Worm (Caenorhabditis elegans) whole organism, midembryonic: ENCODE measurements around the gene nhr-270.

ENCODE experiments used
- T22C8.4 ChIP-seq: fragments of 200-800 bp; sonication (Bioruptor generic); IDR thresholded peaks from 2 replicates; pipeline ENCODE4 v1.3.6; 2022; ENCODE audit warnings: missing genetic modification characterization, missing compliant biosample characterization
- klf-2 ChIP-seq: fragments of 200-800 bp; sonication (Bioruptor generic); conservative IDR thresholded peaks from 2 replicates; pipeline ENCODE4 v1.3.6; 2022; ENCODE audit warnings: missing genetic modification reagents, missing genetic modification characterization, missing compliant biosample characterization
- ref-1 ChIP-seq: fragments of 200-800 bp; sonication (Bioruptor generic); conservative IDR thresholded peaks from 2 replicates; pipeline ENCODE4 v1.3.6; 2022; ENCODE audit warnings: missing genetic modification reagents, missing genetic modification characterization, missing compliant biosample characterization

DNA sequence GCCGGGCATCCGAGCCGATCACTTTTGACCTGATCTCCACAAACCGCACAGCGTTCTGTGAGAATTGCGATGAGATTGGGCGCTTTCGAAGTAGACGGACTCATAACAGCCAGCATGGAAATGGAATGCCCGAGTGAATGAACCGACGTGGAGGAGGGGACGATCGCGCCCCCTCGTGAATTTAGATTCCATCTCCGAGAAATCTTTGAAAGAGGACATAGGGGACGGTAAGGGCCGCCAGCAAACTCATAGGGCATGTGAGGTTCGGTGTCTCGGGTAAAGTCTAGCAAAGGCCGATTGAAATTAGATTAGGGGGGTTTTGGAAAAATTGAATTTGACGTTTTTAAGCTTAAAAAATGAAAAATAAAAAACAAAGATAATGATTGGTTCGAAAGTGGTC, at the start of gene nhr-270:
- no peak for TF ChIP-seq ref-1 (GFP tag; lab: Robert Waterston, UW)
- no peak for TF ChIP-seq T22C8.4 (GFP tag; lab: Robert Waterston, UW)
- no peak for TF ChIP-seq klf-2
